Fruit fly (Drosophila melanogaster): ENCODE results near the gene CG9902.
A peak's percentile ranks its signal among the peaks of the same experiment; 100 is the strongest.

Gene CG9902

DNA sequence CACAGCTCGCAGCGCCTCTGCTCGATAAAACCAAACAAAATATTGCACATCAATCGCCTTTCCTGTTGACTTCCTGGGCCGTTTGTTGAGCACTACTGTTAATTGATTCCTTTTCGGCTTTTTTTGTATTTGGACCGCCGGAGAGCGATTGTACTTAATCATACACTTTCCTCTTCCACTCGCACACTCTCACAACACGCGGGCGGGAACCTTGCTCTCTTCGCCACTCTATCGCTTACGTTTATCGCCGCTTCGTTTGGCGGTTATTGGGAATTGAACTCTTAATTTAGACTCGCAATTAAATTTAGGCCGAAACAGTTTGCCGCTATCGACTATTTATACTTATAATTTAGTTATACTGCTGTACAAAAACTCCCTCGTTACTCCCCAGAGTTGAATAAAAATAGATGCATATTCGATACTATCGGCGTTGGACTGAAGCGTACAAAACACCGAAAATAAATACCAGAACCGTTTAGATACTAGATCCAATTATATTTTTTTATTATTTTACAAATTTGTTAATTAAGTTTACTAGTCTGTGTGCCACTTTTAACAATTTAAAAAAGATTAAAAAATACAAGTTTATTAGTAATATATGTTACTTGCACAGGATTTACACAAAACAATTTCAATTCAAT is 6.3 kb upstream of the CG9902 start, which contains the start of gene Arp2 (continued):
- TF ChIP-seq ro (GFP tag; IDR thresholded peaks at IDR 0.05) (no peak), amos (GFP tag; IDR thresholded peaks at IDR 0.05; ENCODE audit: partially characterized antibody) (peak; percentile 72; the same call in 1 of the 2 replicates), CG30020 (tag; optimal IDR thresholded peaks at IDR 0.05) (peak; percentile 35), Bgb (GFP tag; IDR thresholded peaks at IDR 0.05; ENCODE audit: partially characterized antibody) (peak; percentile 64; the same call in 1 of the 2 replicates), CG10147 (GFP tag; optimal IDR thresholded peaks at IDR 0.05) (no peak), H2.0 (GFP tag; IDR thresholded peaks at IDR 0.05) (no peak), stwl (tag; optimal IDR thresholded peaks at IDR 0.05) (peak; percentile 15), CG10366 (GFP tag; IDR thresholded peaks at IDR 0.05) (no peak), sc (optimal IDR thresholded peaks at IDR 0.05) (no peak), sc (GFP tag; optimal IDR thresholded peaks at IDR 0.05) (no peak), CG11504 (tag; optimal IDR thresholded peaks at IDR 0.05) (peak; percentile 2), ken (GFP tag; IDR thresholded peaks at IDR 0.05) (no peak), Opbp (GFP tag; IDR thresholded peaks at IDR 0.05; ENCODE audit: partially characterized antibody) (peak; percentile 70; the same call in 2 of the 3 replicates), BtbVII (GFP tag; optimal IDR thresholded peaks at IDR 0.05) (no peak), lilli (GFP tag; optimal IDR thresholded peaks at IDR 0.05) (no peak), knrl (GFP tag; IDR thresholded peaks at IDR 0.05; ENCODE audit: partially characterized antibody) (peak; percentile 75), Dp (GFP tag; optimal IDR thresholded peaks at IDR 0.05) (peak; percentile 50), pan (optimal IDR thresholded peaks at IDR 0.05) (no peak), pan (GFP tag; optimal IDR thresholded peaks at IDR 0.05 in 1 of 2, IDR thresholded peaks at IDR 0.05 in 1 of 2) (no peak), sr (GFP tag; IDR thresholded peaks at IDR 0.05) (no peak), CG4854 (GFP tag; optimal IDR thresholded peaks at IDR 0.05) (no peak), sob (GFP tag; IDR thresholded peaks at IDR 0.05) (no peak), otp (GFP tag; IDR thresholded peaks at IDR 0.05) (no peak), cwo (GFP tag; optimal IDR thresholded peaks at IDR 0.05) (no peak), CG16863 (GFP tag; optimal IDR thresholded peaks at IDR 0.05) (no peak), lbe (GFP tag; optimal IDR thresholded peaks at IDR 0.05) (no peak), HmgD (GFP tag; optimal IDR thresholded peaks at IDR 0.05) (no peak), C15 (GFP tag; IDR thresholded peaks at IDR 0.05) (no peak), CG6683 (GFP tag; optimal IDR thresholded peaks at IDR 0.05) (no peak), Sox102F (GFP tag; optimal IDR thresholded peaks at IDR 0.05) (no peak), B-H1 (GFP tag; IDR thresholded peaks at IDR 0.05) (no peak), CG4360 (GFP tag; IDR thresholded peaks at IDR 0.05) (no peak), CG17361 (GFP tag; IDR thresholded peaks at IDR 0.05) (no peak), CG9215 (GFP tag; IDR thresholded peaks at IDR 0.05) (no peak), CG17829 (tag; optimal IDR thresholded peaks at IDR 0.05) (no peak), ssp (GFP tag; IDR thresholded peaks at IDR 0.05) (no peak), crol (GFP tag; IDR thresholded peaks at IDR 0.05) (no peak), ftz-f1 (GFP tag; optimal IDR thresholded peaks at IDR 0.05) (no peak), hkb (optimal IDR thresholded peaks at IDR 0.05) (no peak), hkb (GFP tag; IDR thresholded peaks at IDR 0.05) (no peak), CG18262 (tag; optimal IDR thresholded peaks at IDR 0.05) (no peak)

DNA sequence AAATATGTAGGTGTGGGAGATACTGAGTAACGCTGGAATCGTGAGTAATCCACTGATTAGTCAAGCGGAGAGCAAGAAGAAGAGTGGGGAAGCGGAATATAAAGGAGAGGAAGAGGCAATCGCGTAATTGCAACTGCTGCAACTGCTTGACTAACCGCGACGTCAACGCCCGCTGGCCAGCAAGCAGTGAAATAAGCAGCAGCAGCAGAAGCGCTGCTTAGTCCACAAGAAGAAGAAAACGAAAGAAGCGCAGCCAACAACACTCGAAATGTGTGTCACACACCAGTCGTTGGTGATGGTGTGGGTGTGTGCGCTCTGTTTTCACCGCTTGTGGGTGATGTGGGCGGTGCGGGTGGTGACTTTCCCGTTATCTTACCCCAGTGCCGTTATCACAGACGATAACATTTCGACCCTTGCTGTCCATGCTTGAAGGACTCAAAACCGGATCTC is 5.7 kb upstream of the CG9902 start:
- TF ChIP-seq ro (GFP tag; IDR thresholded peaks at IDR 0.05) (no peak), z (GFP tag; IDR thresholded peaks at IDR 0.05) (0 out of 3 replicates have a peak, but pooled peaks have one; percentile 7), CG8478 (optimal IDR thresholded peaks at IDR 0.05) (peak; percentile 84), Med (GFP tag) (peak; percentile 11), crol (GFP tag; IDR thresholded peaks at IDR 0.05) (peak; percentile 90), Lpt (GFP tag; optimal IDR thresholded peaks at IDR 0.05) (peak; percentile 9), CG9797 (GFP tag; optimal IDR thresholded peaks at IDR 0.05) (no peak), tll (GFP tag; optimal IDR thresholded peaks at IDR 0.05) (peak in 1 of 2 experiments; percentile 45), sug (tag; optimal IDR thresholded peaks at IDR 0.05) (peak; percentile 26), CG34376 (GFP tag; optimal IDR thresholded peaks at IDR 0.05) (peak; percentile 69), knrl (GFP tag; IDR thresholded peaks at IDR 0.05; ENCODE audit: partially characterized antibody) (peak; percentile 53; the same call in 2 of the 3 replicates), Adf1 (GFP tag; IDR thresholded peaks at IDR 0.05) (peak; percentile 56; the same call in 1 of the 2 replicates), kni (GFP tag; optimal IDR thresholded peaks at IDR 0.05) (peak; percentile 86), CG10321 (GFP tag; IDR thresholded peaks at IDR 0.05) (no peak), CG15479 (GFP tag; optimal IDR thresholded peaks at IDR 0.05) (peak; percentile 99)
